Worm (Caenorhabditis elegans) whole organism, L2 larva: ENCODE measurements around the gene egl-18.

Source experiments
- C34F6.9 ChIP-seq: fragments of 150-350 bp; optimal IDR thresholded peaks from 2 replicates; lab custom pipeline; 2014; ENCODE audit warnings: missing biosample characterization, missing genetic modification characterization
- F13H6.1 ChIP-seq: sonication (generic microtip); optimal IDR thresholded peaks from 2 replicates; lab custom pipeline; 2016; ENCODE audit warnings: missing genetic modification characterization, missing compliant biosample characterization
- Y55F3AM.14 ChIP-seq: fragments of 200-800 bp; sonication (Bioruptor generic); optimal IDR thresholded peaks from 2 replicates; lab custom pipeline; 2018; ENCODE audit warnings: mild to moderate bottlenecking, missing genetic modification characterization, missing compliant biosample characterization
- ZK546.5 ChIP-seq: sonication (generic microtip); optimal IDR thresholded peaks from 2 replicates; lab custom pipeline; 2017; ENCODE audit warnings: missing biosample characterization, missing genetic modification characterization
- aly-2 ChIP-seq: fragments of 150-350 bp; optimal IDR thresholded peaks from 2 replicates; lab custom pipeline; 2014; ENCODE audit warnings: missing biosample characterization, missing genetic modification characterization
- ama-1 ChIP-seq: fragments of 150-350 bp; optimal IDR thresholded peaks from 2 replicates; lab custom pipeline; 2018; ENCODE audit warnings: inconsistent platforms
- blmp-1 ChIP-seq: sonication (generic microtip); optimal IDR thresholded peaks from 2 replicates; lab custom pipeline; 2017; ENCODE audit warnings: missing genetic modification characterization, mild to moderate bottlenecking, missing compliant biosample characterization, antibody characterized with exemption, moderate library complexity; ENCODE audit not compliant: insufficient read depth
- ceh-16 ChIP-seq: fragments of 150-350 bp; optimal IDR thresholded peaks from 2 replicates; lab custom pipeline; 2014; ENCODE audit warnings: missing biosample characterization, missing genetic modification characterization
- ceh-82 ChIP-seq: fragments of 150-350 bp; optimal IDR thresholded peaks from 2 replicates; lab custom pipeline; 2014; ENCODE audit warnings: missing biosample characterization, missing genetic modification characterization
- crh-2 ChIP-seq: sonication (generic microtip); optimal IDR thresholded peaks from 2 replicates; lab custom pipeline; 2017; ENCODE audit warnings: missing biosample characterization, missing genetic modification characterization
- dmd-4 ChIP-seq: sonication (generic microtip); optimal IDR thresholded peaks from 2 replicates; lab custom pipeline; 2017; ENCODE audit warnings: missing biosample characterization, missing genetic modification characterization
- elt-1 ChIP-seq: fragments of 150-350 bp; optimal IDR thresholded peaks from 2 replicates; lab custom pipeline; 2014; ENCODE audit warnings: missing biosample characterization, missing genetic modification characterization
- elt-3 ChIP-seq: sonication (generic microtip); optimal IDR thresholded peaks from 2 replicates; lab custom pipeline; 2017; ENCODE audit warnings: missing biosample characterization, missing genetic modification characterization
- fos-1 ChIP-seq: fragments of 150-350 bp; optimal IDR thresholded peaks from 2 replicates; lab custom pipeline; 2014; ENCODE audit warnings: missing biosample characterization, missing genetic modification characterization
- gmeb-1 ChIP-seq: fragments of 150-350 bp; optimal IDR thresholded peaks from 2 replicates; lab custom pipeline; 2014; ENCODE audit warnings: missing biosample characterization, missing genetic modification characterization
- lin-13 ChIP-seq: fragments of 150-350 bp; optimal IDR thresholded peaks from 2 replicates; lab custom pipeline; 2014; ENCODE audit warnings: missing biosample characterization, missing genetic modification reagents, missing genetic modification characterization
- lsy-2 ChIP-seq, 2 experiments: fragments of 150-350 bp in 1 of 2; sonication (generic microtip) in 1 of 2; optimal IDR thresholded peaks; 2 replicates each; lab custom pipeline; 2014 to 2017; ENCODE audit warnings: missing biosample characterization in 2 of 2, missing genetic modification characterization in 2 of 2
- mab-5 ChIP-seq: fragments of 150-350 bp; optimal IDR thresholded peaks from 2 replicates; lab custom pipeline; 2014; ENCODE audit warnings: missing biosample characterization, missing genetic modification characterization
- mbf-1 ChIP-seq: sonication (generic microtip); optimal IDR thresholded peaks from 2 replicates; lab custom pipeline; 2017; ENCODE audit warnings: missing biosample characterization, missing genetic modification characterization
- nhr-10 ChIP-seq: sonication (generic microtip); optimal IDR thresholded peaks from 2 replicates; lab custom pipeline; 2017; ENCODE audit warnings: missing biosample characterization, missing genetic modification characterization
- nhr-11 ChIP-seq: fragments of 150-350 bp; optimal IDR thresholded peaks from 2 replicates; lab custom pipeline; 2014; ENCODE audit warnings: missing biosample characterization, missing genetic modification characterization
- nhr-12 ChIP-seq: fragments of 150-350 bp; optimal IDR thresholded peaks from 2 replicates; lab custom pipeline; 2014; ENCODE audit warnings: missing biosample characterization, missing genetic modification characterization
- nhr-129 ChIP-seq: fragments of 150-350 bp; optimal IDR thresholded peaks from 2 replicates; lab custom pipeline; 2014; ENCODE audit warnings: missing biosample characterization, missing genetic modification characterization
- nhr-21 ChIP-seq: fragments of 150-350 bp; optimal IDR thresholded peaks from 2 replicates; lab custom pipeline; 2014; ENCODE audit warnings: missing biosample characterization, missing genetic modification characterization
- nhr-23 ChIP-seq: fragments of 150-350 bp; optimal IDR thresholded peaks from 2 replicates; lab custom pipeline; 2014; ENCODE audit warnings: missing biosample characterization, missing genetic modification reagents, missing genetic modification characterization
- nhr-237 ChIP-seq: fragments of 150-350 bp; optimal IDR thresholded peaks from 2 replicates; lab custom pipeline; 2014; ENCODE audit warnings: missing biosample characterization, missing genetic modification characterization
- nhr-25 ChIP-seq: fragments of 150-350 bp; sonication (generic microtip); optimal IDR thresholded peaks from 3 replicates; lab custom pipeline; 2014; ENCODE audit warnings: missing biosample characterization, missing genetic modification characterization
- nhr-6 ChIP-seq: fragments of 150-350 bp; optimal IDR thresholded peaks from 2 replicates; lab custom pipeline; 2014; ENCODE audit warnings: missing biosample characterization, missing genetic modification characterization
- nhr-77 ChIP-seq: fragments of 150-350 bp; optimal IDR thresholded peaks from 2 replicates; lab custom pipeline; 2014; ENCODE audit warnings: missing biosample characterization, missing genetic modification characterization
- peb-1 ChIP-seq: fragments of 150-350 bp; optimal IDR thresholded peaks from 2 replicates; lab custom pipeline; 2014; ENCODE audit warnings: missing biosample characterization, missing genetic modification characterization
- sma-3 ChIP-seq: sonication (generic microtip); optimal IDR thresholded peaks from 2 replicates; lab custom pipeline; 2016; ENCODE audit warnings: missing genetic modification reagents, missing genetic modification characterization, missing compliant biosample characterization
- sma-9 ChIP-seq, 2 experiments: fragments of 150-350 bp in 1 of 2; sonication (generic microtip) in 1 of 2; optimal IDR thresholded peaks; 2 replicates each; lab custom pipeline; 2014 to 2016; ENCODE audit warnings: missing genetic modification characterization in 2 of 2, mild to moderate bottlenecking in 1 of 2, missing biosample characterization in 1 of 2, missing compliant biosample characterization in 1 of 2, missing genetic modification reagents in 1 of 2, moderate library complexity in 1 of 2
- snpc-4 ChIP-seq: fragments of 150-350 bp; optimal IDR thresholded peaks from 2 replicates; lab custom pipeline; 2014; ENCODE audit warnings: missing biosample characterization, missing genetic modification characterization
- unc-55 ChIP-seq: fragments of 150-350 bp; sonication (generic microtip); optimal IDR thresholded peaks from 3 replicates; lab custom pipeline; 2014; ENCODE audit warnings: missing biosample characterization, missing genetic modification reagents, missing genetic modification characterization
- unc-62 ChIP-seq: fragments of 150-350 bp; optimal IDR thresholded peaks from 2 replicates; lab custom pipeline; 2014; ENCODE audit warnings: missing biosample characterization, missing genetic modification reagents, missing genetic modification characterization
- zag-1 ChIP-seq: fragments of 150-350 bp; optimal IDR thresholded peaks from 2 replicates; lab custom pipeline; 2014; ENCODE audit warnings: missing biosample characterization, missing genetic modification characterization
- ztf-11 ChIP-seq: sonication (generic microtip); optimal IDR thresholded peaks from 2 replicates; lab custom pipeline; 2017; ENCODE audit warnings: missing biosample characterization, missing genetic modification characterization
- ztf-4 ChIP-seq: fragments of 150-350 bp; optimal IDR thresholded peaks from 2 replicates; lab custom pipeline; 2014; ENCODE audit warnings: missing biosample characterization, missing genetic modification characterization

The egl-18 gene

DNA sequence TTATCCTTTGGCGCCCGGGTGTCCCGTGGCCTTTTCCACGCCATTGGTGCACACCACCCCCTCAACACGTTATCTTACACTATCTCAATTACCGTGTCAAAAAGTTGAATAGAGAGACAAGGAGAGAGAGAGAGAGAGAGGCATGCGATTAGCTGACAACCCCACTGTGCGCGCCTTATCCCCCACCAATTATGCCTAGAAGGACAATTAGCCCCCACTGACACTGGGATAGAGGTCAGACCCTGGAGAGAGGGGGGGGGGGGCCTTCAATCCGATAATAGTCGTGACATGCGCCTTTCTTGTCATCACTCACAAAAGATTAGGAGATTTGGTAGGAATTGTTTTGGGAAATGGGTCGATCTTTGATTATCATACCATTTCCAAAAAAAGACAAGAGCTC lies 6.0 kb upstream of the egl-18 start:
- TF ChIP-seq nhr-6 (no peak), peb-1 (tag; lab: Kevin White, UChicago) (no peak), nhr-77 (tag; lab: Kevin White, UChicago) (no peak), sma-3 (GFP tag; lab: Kevin White, UChicago) (no peak), blmp-1 (tag; lab: Kevin White, UChicago) (no peak), nhr-23 (tag; lab: Kevin White, UChicago) (no peak), elt-1 (tag; lab: Kevin White, UChicago) (no peak)

DNA sequence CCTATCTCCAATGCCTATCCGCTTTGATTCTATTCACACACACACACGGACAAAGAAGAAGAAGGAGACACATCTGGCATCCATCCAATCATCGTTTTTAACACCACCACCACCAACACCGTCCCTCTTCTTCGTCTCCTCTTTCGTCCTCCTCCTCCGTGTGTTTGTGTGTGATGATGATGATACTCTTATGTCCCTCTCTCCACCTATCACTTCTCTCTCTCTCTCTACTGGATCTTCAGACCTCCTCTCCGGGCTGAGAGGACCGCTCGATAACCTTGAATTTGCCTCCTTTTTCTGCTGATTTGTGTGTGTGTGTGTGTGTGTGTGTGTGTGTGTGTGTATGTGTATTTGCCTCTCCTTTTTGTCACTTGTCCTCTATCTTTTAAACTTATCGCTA lies 1.2 kb upstream of the egl-18 start:
- TF ChIP-seq gmeb-1 (tag; lab: Kevin White, UChicago) (no peak), ceh-16 (no peak), blmp-1 (tag; lab: Kevin White, UChicago) (no peak), nhr-25 (peak; percentile 10), mbf-1 (no peak), nhr-129 (tag; lab: Kevin White, UChicago) (peak; percentile 28), unc-62 (GFP tag; lab: Kevin White, UChicago) (no peak)

DNA sequence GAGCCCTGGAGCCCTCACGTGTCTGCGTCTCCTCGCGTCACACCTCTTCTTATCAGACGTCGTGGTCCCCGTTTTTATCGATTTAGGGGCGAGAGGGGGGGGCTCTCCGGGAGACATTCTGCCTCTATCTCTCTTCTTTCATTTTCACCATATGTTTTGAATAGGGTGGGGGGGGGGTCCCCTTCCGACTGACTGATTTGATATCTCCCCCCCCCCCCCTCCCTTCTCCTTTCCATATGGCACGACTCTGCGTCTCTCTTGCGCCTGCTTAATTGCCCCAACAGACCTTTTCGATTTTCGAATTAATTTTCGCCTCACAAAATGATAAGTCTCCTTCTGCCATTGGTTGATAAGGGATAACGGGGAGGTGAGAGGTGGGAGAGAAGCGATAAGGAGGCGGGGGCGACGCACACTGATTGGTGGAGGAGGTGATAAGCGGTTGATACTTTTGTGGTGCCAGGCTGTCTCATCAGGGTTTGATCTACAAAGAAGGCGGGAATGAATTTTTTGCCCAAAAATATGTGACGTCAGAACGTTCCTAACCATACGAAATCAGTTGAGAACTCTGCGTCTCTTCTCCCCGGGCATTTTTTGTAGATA lies 2.0 kb downstream of the egl-18 start:
- TF ChIP-seq nhr-11 (tag; lab: Kevin White, UChicago) (no peak), ceh-82 (no peak), fos-1 (tag; lab: Kevin White, UChicago) (no peak), lsy-2 (tag; optimal IDR thresholded peaks at IDR 0.05; lab: Kevin White, UChicago) (peak; percentile 42 to 68), unc-55 (no peak), nhr-237 (no peak), snpc-4 (no peak)

DNA sequence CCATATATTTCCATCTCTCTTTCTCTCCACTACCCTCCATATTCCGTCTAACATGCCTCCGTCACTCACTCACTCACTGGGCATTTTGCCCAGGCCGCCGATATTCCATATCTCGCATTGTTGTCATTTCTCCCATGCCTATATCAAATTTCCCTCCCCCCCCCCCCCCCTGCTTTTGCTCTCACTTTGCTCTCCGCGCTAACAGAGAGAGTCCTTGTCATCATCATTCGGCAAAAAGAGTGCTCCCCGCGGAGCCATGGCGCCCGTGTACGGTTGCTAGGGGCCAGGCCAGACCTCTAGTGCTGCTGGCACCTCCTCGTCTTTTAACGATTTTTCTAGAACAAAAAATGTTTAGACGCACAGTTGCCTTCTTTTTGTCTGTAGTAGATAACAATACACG lies 3.1 kb downstream of the egl-18 start:
- TF ChIP-seq aly-2 (tag; lab: Kevin White, UChicago) (no peak), nhr-21 (tag; lab: Kevin White, UChicago) (no peak), snpc-4 (no peak), crh-2 (tag; lab: Kevin White, UChicago) (no peak), ceh-16 (no peak), dmd-4 (tag; lab: Kevin White, UChicago) (no peak), Y55F3AM.14 (GFP tag; lab: Kevin White, UChicago) (no peak), nhr-10 (tag; lab: Kevin White, UChicago) (no peak), sma-3 (GFP tag; lab: Kevin White, UChicago) (no peak), ZK546.5 (tag; lab: Kevin White, UChicago) (no peak), ceh-82 (no peak), blmp-1 (tag; lab: Kevin White, UChicago) (no peak), ama-1 (lab: Kevin White, UChicago) (no peak), nhr-11 (tag; lab: Kevin White, UChicago) (no peak), ztf-11 (tag; lab: Kevin White, UChicago) (no peak), ztf-4 (tag; lab: Kevin White, UChicago) (no peak), sma-9 (GFP tag; optimal IDR thresholded peaks at IDR 0.05; lab: Kevin White, UChicago) (no peak), sma-9 (tag; optimal IDR thresholded peaks at IDR 0.05; lab: Kevin White, UChicago) (no peak), nhr-77 (tag; lab: Kevin White, UChicago) (no peak), nhr-12 (tag; lab: Kevin White, UChicago) (no peak)

DNA sequence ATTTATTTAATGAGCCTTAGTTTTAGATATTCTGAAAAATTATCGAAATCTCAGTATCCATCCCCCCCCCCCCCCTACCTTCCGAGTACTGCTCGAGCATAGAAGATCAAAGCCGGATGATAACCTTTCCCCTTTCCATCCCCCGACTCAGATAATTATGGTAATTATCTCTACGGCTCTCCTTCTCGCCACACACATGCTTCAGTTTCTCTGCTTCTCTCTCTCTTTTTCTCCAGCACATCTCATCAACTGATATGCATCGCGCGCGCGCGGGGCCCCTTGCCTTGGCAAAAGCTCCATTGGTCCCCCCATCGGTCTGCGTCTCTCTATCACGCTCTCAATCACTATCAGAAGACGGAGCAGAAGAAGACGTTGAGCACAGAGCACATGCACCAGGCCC lies 4.6 kb downstream of the egl-18 start:
- TF ChIP-seq unc-55 (peak; percentile 13), elt-1 (tag; lab: Kevin White, UChicago) (no peak)

DNA sequence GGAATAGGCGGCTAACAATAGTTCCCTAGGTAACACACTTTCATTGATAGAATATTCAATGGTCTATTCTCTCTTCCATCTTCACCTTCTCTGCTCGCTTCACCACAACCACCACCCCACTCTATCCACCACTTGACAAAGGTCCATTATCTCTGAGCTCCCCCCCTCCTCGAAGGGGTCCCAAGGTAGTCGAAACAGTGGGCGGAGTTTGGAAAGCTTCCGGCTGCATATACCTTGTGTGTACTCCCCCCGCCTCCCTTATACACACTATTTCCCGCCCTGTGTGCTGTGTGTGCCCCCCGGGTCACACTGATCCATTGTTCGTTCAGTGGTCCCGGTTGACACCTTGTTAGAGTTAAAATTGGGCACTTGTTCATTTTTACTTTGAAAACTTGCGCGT lies 6.3 kb downstream of the egl-18 start:
- TF ChIP-seq aly-2 (tag; lab: Kevin White, UChicago): no peak
- TF ChIP-seq dmd-4 (tag; lab: Kevin White, UChicago): no peak
- TF ChIP-seq C34F6.9 (tag; lab: Kevin White, UChicago): no peak
- TF ChIP-seq sma-3 (GFP tag; lab: Kevin White, UChicago): no peak
- no peak for TF ChIP-seq F13H6.1
- no peak for TF ChIP-seq Y55F3AM.14 (GFP tag; lab: Kevin White, UChicago)
- TF ChIP-seq ztf-4 (tag; lab: Kevin White, UChicago): no peak
- no peak for TF ChIP-seq sma-9 (GFP tag; optimal IDR thresholded peaks at IDR 0.05; lab: Kevin White, UChicago)
- TF ChIP-seq sma-9 (tag; optimal IDR thresholded peaks at IDR 0.05; lab: Kevin White, UChicago): no peak
- TF ChIP-seq mab-5 (tag; lab: Kevin White, UChicago): no peak
- no peak for TF ChIP-seq nhr-25
- TF ChIP-seq elt-3: no peak
- no peak for TF ChIP-seq nhr-237
- no peak for TF ChIP-seq nhr-11 (tag; lab: Kevin White, UChicago)
- TF ChIP-seq zag-1 (tag; lab: Kevin White, UChicago): no peak
- no peak for TF ChIP-seq nhr-10 (tag; lab: Kevin White, UChicago)
- no peak for TF ChIP-seq lin-13 (GFP tag; lab: Kevin White, UChicago)
- TF ChIP-seq nhr-129 (tag; lab: Kevin White, UChicago): no peak
- no peak for TF ChIP-seq mbf-1
- TF ChIP-seq, all 48 proteins: peak for 0
